Worm (Caenorhabditis elegans): ENCODE data around the gene cyp-34A5.

cyp-34A5 gene

DNA sequence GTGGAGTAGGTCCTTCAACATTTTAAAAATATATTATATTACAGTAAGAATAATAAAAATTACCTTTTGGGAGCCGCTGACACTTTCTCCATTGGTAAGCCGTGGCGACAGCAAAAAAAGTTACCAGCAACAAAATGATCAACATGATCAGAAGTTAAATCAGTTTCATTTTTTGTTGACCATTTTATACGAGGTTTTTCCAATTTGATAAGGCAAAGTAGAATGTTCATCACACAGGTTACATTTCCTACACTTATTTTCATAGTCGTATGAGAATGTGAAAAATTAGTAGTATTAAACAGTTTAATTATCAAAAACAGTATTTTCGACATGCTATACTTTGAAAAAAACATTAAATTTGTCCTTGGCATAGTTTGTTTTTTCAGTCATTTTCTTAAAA lies 15.3 kb upstream of the cyp-34A5 start, which contains the start of gene cyp-34A10:
TSS of gene cyp-34A10 (minus strand) at position 146 of the 400 bp plus-strand sequence.
- TF ChIP-seq tbx-8 (GFP tag; optimal IDR thresholded peaks at IDR 0.05): no peak
- no peak for TF ChIP-seq M03D4.4 (tag; optimal IDR thresholded peaks at IDR 0.05)
- no peak for TF ChIP-seq ces-1 (GFP tag; optimal IDR thresholded peaks at IDR 0.05)
- no peak for TF ChIP-seq nhr-237 (tag; optimal IDR thresholded peaks at IDR 0.05)
- no peak for TF ChIP-seq elt-3 (tag; optimal IDR thresholded peaks at IDR 0.05)
- no peak for TF ChIP-seq flh-1 (GFP tag; optimal IDR thresholded peaks at IDR 0.05)
- TF ChIP-seq sptf-1 (tag; optimal IDR thresholded peaks at IDR 0.05): no peak
- TF ChIP-seq lsy-2 (tag; optimal IDR thresholded peaks at IDR 0.05): no peak

DNA sequence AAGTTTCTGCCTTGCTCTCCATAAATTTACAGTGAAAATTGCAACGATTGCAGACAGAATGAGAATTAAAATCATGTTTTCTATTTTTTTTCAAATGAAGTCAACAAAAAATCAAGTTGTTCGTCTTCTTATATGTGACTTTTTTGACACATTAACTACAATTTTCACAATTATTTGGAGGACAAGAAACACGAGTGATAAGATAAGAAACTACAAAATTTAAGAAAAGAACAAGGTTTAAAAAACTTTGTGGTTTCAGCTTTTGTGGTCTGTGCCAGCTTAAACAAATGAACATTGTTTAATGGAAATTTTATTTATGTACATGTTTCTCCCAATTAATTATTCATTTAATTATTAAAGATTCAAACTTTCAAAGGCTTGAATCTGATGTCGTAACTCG lies 12.9 kb upstream of the cyp-34A5 start, which contains the start of gene cyp-34A9:
TSS of gene cyp-34A9 (minus strand) at position 131 of the 400 bp plus-strand sequence.
- no peak for TF ChIP-seq lin-32 (GFP tag; optimal IDR thresholded peaks at IDR 0.05)
- TF ChIP-seq elt-3 (tag; optimal IDR thresholded peaks at IDR 0.05): no peak
- no peak for TF ChIP-seq flh-1 (GFP tag; optimal IDR thresholded peaks at IDR 0.05)
- TF ChIP-seq ces-1 (GFP tag; optimal IDR thresholded peaks at IDR 0.05): no peak
- TF ChIP-seq nhr-2 (tag; optimal IDR thresholded peaks at IDR 0.05): no peak
- TF ChIP-seq nhr-12 (tag; optimal IDR thresholded peaks at IDR 0.05): no peak
- no peak for TF ChIP-seq ham-2 (GFP tag; optimal IDR thresholded peaks at IDR 0.05)
- no peak for TF ChIP-seq sptf-1 (tag; optimal IDR thresholded peaks at IDR 0.05)
- no peak for TF ChIP-seq unc-62 (GFP tag; optimal IDR thresholded peaks at IDR 0.05)
- no peak for TF ChIP-seq ztf-11 (tag; optimal IDR thresholded peaks at IDR 0.05)
- no peak for TF ChIP-seq unc-39 (tag; optimal IDR thresholded peaks at IDR 0.05)
- no peak for TF ChIP-seq hlh-1 (tag; optimal IDR thresholded peaks at IDR 0.05)

DNA sequence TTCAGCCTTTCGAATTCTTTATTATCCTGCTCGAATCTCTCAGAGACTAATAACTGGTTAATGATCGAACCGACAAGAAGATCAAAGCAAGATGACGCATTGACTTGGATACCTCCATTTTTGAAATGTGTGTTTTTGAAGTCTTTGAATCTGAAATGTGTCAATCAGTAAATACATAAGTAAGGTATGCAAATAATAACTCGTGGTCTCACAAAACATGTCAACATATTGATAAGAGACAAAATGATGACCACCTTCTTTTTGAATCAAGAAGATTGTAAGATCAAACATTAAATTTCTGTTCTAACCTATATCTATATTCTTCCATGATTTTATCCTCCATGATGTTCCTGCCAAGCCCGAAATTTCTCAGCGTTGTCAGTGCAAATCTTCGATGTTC lies 12.2 kb upstream of the cyp-34A5 start:
- no peak for TF ChIP-seq nhr-12 (tag; optimal IDR thresholded peaks at IDR 0.05)
- no peak for TF ChIP-seq drap-1 (GFP tag; optimal IDR thresholded peaks at IDR 0.05)
- no peak for TF ChIP-seq hlh-1 (tag; optimal IDR thresholded peaks at IDR 0.05)
- no peak for TF ChIP-seq unc-39 (tag; optimal IDR thresholded peaks at IDR 0.05)
- no peak for TF ChIP-seq sptf-1 (tag; optimal IDR thresholded peaks at IDR 0.05)
- TF ChIP-seq ztf-11 (tag; optimal IDR thresholded peaks at IDR 0.05): no peak
- TF ChIP-seq ceh-83 (GFP tag; optimal IDR thresholded peaks at IDR 0.05): no peak
- TF ChIP-seq pha-4 (tag; optimal IDR thresholded peaks at IDR 0.05): no peak
- no peak for TF ChIP-seq elt-1 (tag; optimal IDR thresholded peaks at IDR 0.05; ENCODE audit: borderline replicate concordance, insufficient read depth)
- no peak for TF ChIP-seq unc-62 (GFP tag; optimal IDR thresholded peaks at IDR 0.05)
- TF ChIP-seq flh-1 (GFP tag; optimal IDR thresholded peaks at IDR 0.05): no peak
- TF ChIP-seq ces-1 (GFP tag; optimal IDR thresholded peaks at IDR 0.05): no peak
- TF ChIP-seq mep-1 (tag; optimal IDR thresholded peaks at IDR 0.05): no peak
- TF ChIP-seq bed-3 (GFP tag; optimal IDR thresholded peaks at IDR 0.05): no peak
- TF ChIP-seq ceh-43 (GFP tag; optimal IDR thresholded peaks at IDR 0.05): no peak
- TF ChIP-seq blmp-1 (tag; optimal IDR thresholded peaks at IDR 0.05): no peak
- TF ChIP-seq unc-120 (tag; optimal IDR thresholded peaks at IDR 0.05; ENCODE audit: poor library complexity, severe bottlenecking): no peak

DNA sequence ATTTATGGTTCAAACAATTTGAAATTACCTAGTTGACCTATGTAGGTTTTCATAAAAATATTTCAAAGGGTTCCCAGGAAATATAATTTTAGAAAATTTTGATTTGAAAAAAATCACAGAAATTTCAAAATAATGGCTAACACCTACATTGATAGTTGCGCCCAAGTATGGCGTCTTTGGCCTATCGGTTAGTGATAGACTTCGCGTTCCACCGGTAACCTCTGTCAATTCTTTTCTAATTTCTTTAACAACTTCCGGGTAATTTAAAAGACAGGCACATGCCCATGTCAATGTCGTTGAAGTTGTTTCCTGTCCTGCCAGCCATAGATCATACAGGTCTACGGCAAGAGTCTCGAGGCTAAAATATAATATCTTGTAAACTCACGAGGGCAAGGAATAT lies 11.4 kb upstream of the cyp-34A5 start:
- TF ChIP-seq ztf-11 (tag; optimal IDR thresholded peaks at IDR 0.05) (no peak), drap-1 (GFP tag; optimal IDR thresholded peaks at IDR 0.05) (no peak), unc-39 (tag; optimal IDR thresholded peaks at IDR 0.05) (no peak), nhr-2 (tag; optimal IDR thresholded peaks at IDR 0.05) (no peak), mep-1 (tag; optimal IDR thresholded peaks at IDR 0.05) (no peak), lsy-2 (tag; optimal IDR thresholded peaks at IDR 0.05) (no peak), elt-3 (tag; optimal IDR thresholded peaks at IDR 0.05) (no peak), zip-8 (tag; optimal IDR thresholded peaks at IDR 0.05) (no peak)

DNA sequence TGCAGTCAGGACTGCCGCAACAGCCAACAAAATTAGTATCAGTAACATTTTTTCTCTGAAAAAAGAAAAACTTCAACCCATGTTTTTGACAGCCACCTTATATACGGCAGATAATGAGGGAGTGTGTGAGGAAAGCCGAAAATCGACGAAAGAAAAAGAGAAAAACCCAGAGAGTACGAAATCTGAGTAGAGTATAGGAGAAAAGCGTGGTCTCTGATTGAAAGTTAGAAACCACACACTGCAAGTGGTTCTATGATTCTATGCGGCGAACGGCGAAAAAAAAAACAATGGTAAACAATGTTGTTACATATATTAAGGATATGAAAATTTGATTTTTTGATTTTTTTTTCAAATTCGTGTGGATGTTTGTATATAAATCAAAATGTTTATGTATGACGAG lies 10.3 kb upstream of the cyp-34A5 start, which contains the start of gene cyp-34A8:
TSS of gene cyp-34A8 (minus strand) at position 62 of the 400 bp plus-strand sequence.
- TF ChIP-seq snpc-4 (tag; optimal IDR thresholded peaks at IDR 0.05): no peak
- TF ChIP-seq unc-39 (tag; optimal IDR thresholded peaks at IDR 0.05): no peak
- TF ChIP-seq M03D4.4 (tag; optimal IDR thresholded peaks at IDR 0.05): no peak
- no peak for TF ChIP-seq flh-1 (GFP tag; optimal IDR thresholded peaks at IDR 0.05)
- TF ChIP-seq pha-4 (tag; optimal IDR thresholded peaks at IDR 0.05): no peak
- no peak for TF ChIP-seq blmp-1 (tag; optimal IDR thresholded peaks at IDR 0.05)
- TF ChIP-seq cnd-1 (tag; optimal IDR thresholded peaks at IDR 0.05): no peak
- no peak for TF ChIP-seq nhr-12 (tag; optimal IDR thresholded peaks at IDR 0.05)
- no peak for TF ChIP-seq mep-1 (tag; optimal IDR thresholded peaks at IDR 0.05)
- no peak for TF ChIP-seq unc-120 (tag; optimal IDR thresholded peaks at IDR 0.05; ENCODE audit: poor library complexity, severe bottlenecking)
- TF ChIP-seq elt-1 (tag; optimal IDR thresholded peaks at IDR 0.05; ENCODE audit: borderline replicate concordance, insufficient read depth): no peak
- no peak for TF ChIP-seq ztf-11 (tag; optimal IDR thresholded peaks at IDR 0.05)
- no peak for TF ChIP-seq ceh-39 (tag; optimal IDR thresholded peaks at IDR 0.05)
- no peak for TF ChIP-seq ces-1 (GFP tag; optimal IDR thresholded peaks at IDR 0.05)
- no peak for TF ChIP-seq lin-32 (GFP tag; optimal IDR thresholded peaks at IDR 0.05)

Measured in whole organism, mixed stage, embryonic.